Worm (Caenorhabditis elegans): ENCODE results near the gene ZK1251.3.

The ZK1251.3 gene

ce11 chrIV:9651234-9651633, 32.2 kb upstream of the ZK1251.3 start, which contains the start of gene chca-1 (continued):
- peak; percentile 77 for TF ChIP-seq nhr-48 (tag; optimal IDR thresholded peaks at IDR 0.05)
- TF ChIP-seq ZK337.2 (GFP tag; IDR thresholded peaks at IDR 0.05), result no peak
- TF ChIP-seq hlh-30 (tag; optimal IDR thresholded peaks at IDR 0.05; ENCODE audit: insufficient read depth), result peak; percentile 14
- no peak for TF ChIP-seq F26F4.8 (GFP tag; conservative IDR thresholded peaks at IDR 0.05)
- no peak for TF ChIP-seq arid-1 (GFP tag; conservative IDR thresholded peaks at IDR 0.05)
- TF ChIP-seq nhr-25 (tag; optimal IDR thresholded peaks at IDR 0.05; ENCODE audit: borderline replicate concordance, insufficient read depth), result no peak
- TF ChIP-seq ceh-82 (tag; optimal IDR thresholded peaks at IDR 0.05), result no peak
- no peak for TF ChIP-seq daf-8 (GFP tag; IDR thresholded peaks at IDR 0.05)
- TF ChIP-seq daf-16 (GFP tag; optimal IDR thresholded peaks at IDR 0.05), result no peak
- peak; percentile 96 for TF ChIP-seq daf-16 (tag; optimal IDR thresholded peaks at IDR 0.05)
- TF ChIP-seq snpc-4 (tag; optimal IDR thresholded peaks at IDR 0.05), result no peak

ce11 chrIV:9653184-9653583, 30.3 kb upstream of the ZK1251.3 start, which contains the start of gene F58G6.3:
F58G6.3 (plus strand) TSS chrIV:9653535.
- peak in 1 of 2 experiments; percentile 64 for TF ChIP-seq lsy-2 (tag; optimal IDR thresholded peaks at IDR 0.05)
- no peak for TF ChIP-seq daf-16 (GFP tag; optimal IDR thresholded peaks at IDR 0.05)
- peak; percentile 29 for TF ChIP-seq daf-16 (tag; optimal IDR thresholded peaks at IDR 0.05)
- TF ChIP-seq dve-1 (tag; optimal IDR thresholded peaks at IDR 0.05; ENCODE audit: insufficient read depth), result peak; percentile 20
- TF ChIP-seq lim-7 (GFP tag; IDR thresholded peaks at IDR 0.05), result no peak
- no peak for TF ChIP-seq dmd-9 (GFP tag; IDR thresholded peaks at IDR 0.05)
- TF ChIP-seq pqm-1 (tag; optimal IDR thresholded peaks at IDR 0.05), result peak; percentile 5

DNA sequence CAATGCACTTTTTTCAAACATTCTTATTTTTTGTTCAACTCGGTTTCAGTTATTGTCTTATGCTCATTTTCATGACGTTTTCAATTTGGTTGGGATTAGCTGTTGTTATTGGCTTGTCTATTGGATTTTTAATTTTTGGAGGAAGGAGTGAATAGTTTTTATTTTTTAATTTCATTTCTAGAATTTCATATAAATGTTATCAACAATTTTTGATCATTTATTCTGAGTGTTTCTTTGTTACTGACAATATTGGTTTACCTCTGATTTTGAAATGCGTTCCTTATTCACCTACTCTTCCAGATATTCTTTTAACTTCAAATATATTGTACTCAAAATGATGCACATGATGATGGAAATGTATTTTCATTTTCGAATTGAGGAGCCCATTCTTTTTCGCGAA, 29.4 kb upstream of the ZK1251.3 start, which contains the start of gene F58G6.7:
F58G6.7 (plus strand) TSS at position 301 of the 400 bp plus-strand sequence.
- TF ChIP-seq daf-8 (GFP tag; IDR thresholded peaks at IDR 0.05), result no peak
- no peak for TF ChIP-seq php-3 (GFP tag; IDR thresholded peaks at IDR 0.05)

- no peak for TF ChIP-seq ceh-32 (tag; optimal IDR thresholded peaks at IDR 0.05; ENCODE audit: poor library complexity)
- peak; percentile 41 for TF ChIP-seq ces-1 (GFP tag; optimal IDR thresholded peaks at IDR 0.05)
- TF ChIP-seq nhr-10 (tag; optimal IDR thresholded peaks at IDR 0.05), result no peak
- TF ChIP-seq ZK546.5 (tag; optimal IDR thresholded peaks at IDR 0.05), result no peak
- no peak for TF ChIP-seq nhr-25 (tag; optimal IDR thresholded peaks at IDR 0.05; ENCODE audit: borderline replicate concordance, insufficient read depth)
- no peak for TF ChIP-seq lin-38 (GFP tag; IDR thresholded peaks at IDR 0.05)
- TF ChIP-seq lim-7 (GFP tag; IDR thresholded peaks at IDR 0.05), result no peak
- TF ChIP-seq dmd-6 (GFP tag; IDR thresholded peaks at IDR 0.05), result no peak
Observed at ce11 chrIV:9655556-9655955, 27.9 kb upstream of the ZK1251.3 start.

ce11 chrIV:9657753-9658152, 25.7 kb upstream of the ZK1251.3 start, which contains the start of gene acc-1:
acc-1 (plus strand) TSS chrIV:9658053.
- TF ChIP-seq unc-130 (GFP tag; optimal IDR thresholded peaks at IDR 0.05) (no peak), nhr-102 (tag; optimal IDR thresholded peaks at IDR 0.05) (no peak), nhr-111 (GFP tag; optimal IDR thresholded peaks at IDR 0.05) (no peak), daf-16 (GFP tag; optimal IDR thresholded peaks at IDR 0.05) (no peak), daf-16 (tag; optimal IDR thresholded peaks at IDR 0.05) (no peak), dmd-6 (GFP tag; IDR thresholded peaks at IDR 0.05) (no peak), lim-7 (GFP tag; IDR thresholded peaks at IDR 0.05) (no peak), lin-29 (GFP tag; IDR thresholded peaks at IDR 0.05) (no peak), pha-4 (GFP tag; IDR thresholded peaks at IDR 0.05) (no peak), pha-4 (tag; optimal IDR thresholded peaks at IDR 0.05) (no peak), vab-7 (GFP tag; IDR thresholded peaks at IDR 0.05) (no peak), nhr-48 (tag; optimal IDR thresholded peaks at IDR 0.05) (no peak), F10B5.3 (tag; optimal IDR thresholded peaks at IDR 0.05) (no peak), hlh-11 (tag; optimal IDR thresholded peaks at IDR 0.05) (no peak), mes-2 (tag; optimal IDR thresholded peaks at IDR 0.05; ENCODE audit: poor library complexity, severe bottlenecking) (no peak), Y105C5A.15 (GFP tag; IDR thresholded peaks at IDR 0.05) (no peak)

All from whole organism, L4 larva.